Fruit fly (Drosophila melanogaster) whole organism, embryonic: ENCODE data around the gene CG8952.

Experiments
- Ada2b ChIP-seq: fragments of 200-800 bp; sonication (Bioruptor generic); IDR thresholded peaks from 2 replicates; pipeline ENCODE4 v1.3.6; 2022; ENCODE audit warnings: missing biosample characterization, missing genetic modification characterization
- Antp ChIP-seq: fragments of 200-800 bp; sonication (Bioruptor generic); optimal IDR thresholded peaks from 3 replicates; lab custom pipeline; 2016; ENCODE audit warnings: missing biosample characterization, missing genetic modification characterization
- CG1233 ChIP-seq: fragments of 200-800 bp; sonication (Bioruptor generic); optimal IDR thresholded peaks from 4 replicates; lab custom pipeline; 2018; ENCODE audit warnings: missing biosample characterization, mild to moderate bottlenecking, missing genetic modification characterization
- CG12942 ChIP-seq: fragments of 200-800 bp; sonication (Bioruptor generic); optimal IDR thresholded peaks from 3 replicates; lab custom pipeline; 2016; ENCODE audit warnings: missing biosample characterization, missing genetic modification characterization
- CG14860 ChIP-seq: fragments of 200-800 bp; sonication (Bioruptor generic); IDR thresholded peaks from 3 replicates; pipeline ENCODE4 v1.3.6; 2022; ENCODE audit warnings: missing biosample characterization, missing genetic modification characterization; ENCODE audit not compliant: partially characterized antibody
- CG1832 ChIP-seq: fragments of 200-800 bp; sonication (Bioruptor generic); optimal IDR thresholded peaks from 2 replicates; lab custom pipeline; 2017; ENCODE audit warnings: missing biosample characterization, mild to moderate bottlenecking, missing genetic modification characterization, inconsistent platforms
- CG2129 ChIP-seq: fragments of 200-800 bp; sonication (Bioruptor generic); IDR thresholded peaks from 2 replicates; pipeline ENCODE4 v1.3.6; 2022; ENCODE audit warnings: missing biosample characterization, missing genetic modification characterization; ENCODE audit not compliant: partially characterized antibody
- CG2678 ChIP-seq: fragments of 200-800 bp; sonication (Bioruptor generic); optimal IDR thresholded peaks from 3 replicates; lab custom pipeline; 2019; ENCODE audit warnings: missing biosample characterization, mild to moderate bottlenecking, missing genetic modification characterization, moderate library complexity
- CG30020 ChIP-seq: fragments of 200-800 bp; optimal IDR thresholded peaks from 2 replicates; lab custom pipeline; 2019; ENCODE audit warnings: missing biosample characterization, mild to moderate bottlenecking, missing genetic modification characterization, moderate library complexity
- CG30403 ChIP-seq: fragments of 200-800 bp; sonication (Bioruptor generic); optimal IDR thresholded peaks from 3 replicates; lab custom pipeline; 2016; ENCODE audit warnings: missing biosample characterization, missing genetic modification characterization
- CG3065 ChIP-seq: fragments of 200-800 bp; sonication (Bioruptor generic); optimal IDR thresholded peaks from 2 replicates; lab custom pipeline; 2016; ENCODE audit warnings: missing biosample characterization, missing genetic modification characterization
- CG31365 ChIP-seq: fragments of 200-800 bp; sonication (Bioruptor generic); optimal IDR thresholded peaks from 2 replicates; lab custom pipeline; 2018; ENCODE audit warnings: missing biosample characterization, mild to moderate bottlenecking, missing genetic modification characterization
- CG32767 ChIP-seq: fragments of 200-800 bp; sonication (Bioruptor generic); IDR thresholded peaks from 2 replicates; pipeline ENCODE4 v1.3.6; 2022; ENCODE audit warnings: missing biosample characterization, missing genetic modification characterization
- CG4424 ChIP-seq: fragments of 200-800 bp; sonication (Bioruptor generic); optimal IDR thresholded peaks from 3 replicates; lab custom pipeline; 2016; ENCODE audit warnings: missing biosample characterization, missing genetic modification characterization
- CG4617 ChIP-seq: fragments of 200-800 bp; sonication (Bioruptor generic); optimal IDR thresholded peaks from 3 replicates; lab custom pipeline; 2016; ENCODE audit warnings: missing biosample characterization, missing genetic modification characterization, borderline replicate concordance
- CG6654 ChIP-seq: fragments of 200-800 bp; sonication (Bioruptor generic); optimal IDR thresholded peaks from 2 replicates; lab custom pipeline; 2017; ENCODE audit warnings: missing biosample characterization, mild to moderate bottlenecking, missing genetic modification characterization
- CG6765 ChIP-seq: fragments of 200-800 bp; sonication (Bioruptor generic); optimal IDR thresholded peaks from 3 replicates; lab custom pipeline; 2017; ENCODE audit warnings: missing biosample characterization, mild to moderate bottlenecking, missing genetic modification characterization
- CG6813 ChIP-seq: fragments of 200-800 bp; sonication (Bioruptor generic); optimal IDR thresholded peaks from 2 replicates; lab custom pipeline; 2017; ENCODE audit warnings: missing biosample characterization, missing genetic modification characterization, mild to moderate bottlenecking, moderate library complexity, missing genetic modification reagents
- CG6854 ChIP-seq: fragments of 200-800 bp; sonication (Bioruptor generic); optimal IDR thresholded peaks from 3 replicates; lab custom pipeline; 2017; ENCODE audit warnings: missing biosample characterization, mild to moderate bottlenecking, missing genetic modification characterization
- CG7963 ChIP-seq: fragments of 200-800 bp; sonication (Bioruptor generic); IDR thresholded peaks from 3 replicates; pipeline ENCODE4 v1.3.6; 2022; ENCODE audit warnings: missing biosample characterization, missing genetic modification characterization; ENCODE audit not compliant: partially characterized antibody
- CG8478 ChIP-seq: fragments of >200 bp; optimal IDR thresholded peaks from 2 replicates; lab custom pipeline; 2018
- CG9727 ChIP-seq: fragments of 200-800 bp; sonication (Bioruptor generic); optimal IDR thresholded peaks from 3 replicates; lab custom pipeline; 2017; ENCODE audit warnings: missing biosample characterization, mild to moderate bottlenecking, missing genetic modification characterization
- Elba2 ChIP-seq: fragments of 200-800 bp; sonication (Bioruptor generic); optimal IDR thresholded peaks from 3 replicates; lab custom pipeline; 2016; ENCODE audit warnings: missing biosample characterization, missing genetic modification characterization
- Fer2 ChIP-seq: fragments of 200-800 bp; sonication (Bioruptor generic); optimal IDR thresholded peaks from 2 replicates; lab custom pipeline; 2018; ENCODE audit warnings: missing biosample characterization, mild to moderate bottlenecking, missing genetic modification characterization, moderate library complexity
- HLH3B ChIP-seq: fragments of 200-800 bp; sonication (Bioruptor generic); IDR thresholded peaks from 2 replicates; pipeline ENCODE4 v1.3.6; 2022; ENCODE audit warnings: missing biosample characterization, missing genetic modification characterization
- Myb ChIP-seq: fragments of 200-800 bp; sonication (Bioruptor generic); optimal IDR thresholded peaks from 2 replicates; lab custom pipeline; 2016; ENCODE audit warnings: missing biosample characterization, missing genetic modification characterization
- NC2β ChIP-seq: fragments of 200-800 bp; sonication (Bioruptor generic); optimal IDR thresholded peaks from 2 replicates; lab custom pipeline; 2016; ENCODE audit warnings: missing biosample characterization, missing genetic modification characterization
- NfI ChIP-seq: fragments of 200-800 bp; sonication (Bioruptor generic); optimal IDR thresholded peaks from 3 replicates; lab custom pipeline; 2018; ENCODE audit warnings: missing biosample characterization, mild to moderate bottlenecking, missing genetic modification characterization, moderate library complexity
- Spps ChIP-seq: fragments of 200-800 bp; sonication (Bioruptor generic); optimal IDR thresholded peaks from 2 replicates; lab custom pipeline; 2018; ENCODE audit warnings: missing biosample characterization, mild to moderate bottlenecking, missing genetic modification characterization
- Stat92E ChIP-seq, 3 experiments: fragments of >200 bp in 2 of 3; fragments of 200-800 bp in 1 of 3; sonication (Bioruptor generic) in 1 of 3; optimal IDR thresholded peaks; 2 replicates each; lab custom pipeline; 2017 to 2019; ENCODE audit warnings: missing biosample characterization in 3 of 3, missing genetic modification characterization in 3 of 3, mild to moderate bottlenecking in 1 of 3, moderate library complexity in 1 of 3
- aop ChIP-seq: fragments of 200-800 bp; sonication (Bioruptor generic); IDR thresholded peaks from 2 replicates; pipeline ENCODE4 v1.3.6; 2022; ENCODE audit warnings: missing biosample characterization, missing genetic modification characterization
- cg ChIP-seq: fragments of 200-800 bp; sonication (Bioruptor generic); optimal IDR thresholded peaks from 3 replicates; lab custom pipeline; 2019; ENCODE audit warnings: missing biosample characterization, mild to moderate bottlenecking, missing genetic modification characterization, moderate library complexity
- crc ChIP-seq: fragments of 200-800 bp; sonication (Bioruptor generic); optimal IDR thresholded peaks from 2 replicates; lab custom pipeline; 2016; ENCODE audit warnings: missing biosample characterization, missing genetic modification characterization
- dysf ChIP-seq: fragments of 200-800 bp; sonication (Bioruptor generic); IDR thresholded peaks from 3 replicates; pipeline ENCODE4 v1.3.6; 2022; ENCODE audit warnings: missing biosample characterization, missing genetic modification characterization
- eyg ChIP-seq: fragments of 200-800 bp; sonication (Bioruptor generic); optimal IDR thresholded peaks from 3 replicates; lab custom pipeline; 2016; ENCODE audit warnings: missing biosample characterization, missing genetic modification characterization
- fd64A ChIP-seq: fragments of 200-800 bp; sonication (Bioruptor generic); optimal IDR thresholded peaks from 3 replicates; lab custom pipeline; 2018; ENCODE audit warnings: missing biosample characterization, mild to moderate bottlenecking, missing genetic modification characterization
- grn ChIP-seq: fragments of 200-800 bp; sonication (Bioruptor generic); optimal IDR thresholded peaks from 3 replicates; lab custom pipeline; 2017; ENCODE audit warnings: missing biosample characterization, missing genetic modification characterization
- ken ChIP-seq: fragments of 200-800 bp; sonication (Bioruptor generic); IDR thresholded peaks from 3 replicates; pipeline ENCODE4 v1.3.6; 2022; ENCODE audit warnings: missing biosample characterization, missing genetic modification characterization
- kni ChIP-seq: fragments of 200-800 bp; sonication (Bioruptor generic); optimal IDR thresholded peaks from 3 replicates; lab custom pipeline; 2017; ENCODE audit warnings: mild to moderate bottlenecking, missing biosample characterization, missing genetic modification reagents, missing genetic modification characterization
- lov ChIP-seq, 2 experiments: fragments of 200-800 bp in 1 of 2; fragments of >200 bp in 1 of 2; sonication (Bioruptor generic) in 1 of 2; IDR thresholded peaks in 1 of 2; optimal IDR thresholded peaks in 1 of 2; 2 replicates in 1 of 2; 3 replicates in 1 of 2; pipeline versions ENCODE4 v1.3.6 to Lab custom; 2017 to 2022; ENCODE audit warnings: missing biosample characterization in 1 of 2, missing genetic modification characterization in 1 of 2
- nom ChIP-seq: fragments of 200-800 bp; sonication (Bioruptor generic); optimal IDR thresholded peaks from 2 replicates; lab custom pipeline; 2017; ENCODE audit warnings: missing biosample characterization, missing genetic modification characterization, mild to moderate bottlenecking, moderate library complexity, missing genetic modification reagents
- pzg ChIP-seq: fragments of 200-800 bp; sonication (Bioruptor generic); optimal IDR thresholded peaks from 3 replicates; lab custom pipeline; 2018; ENCODE audit warnings: missing biosample characterization, mild to moderate bottlenecking, missing genetic modification characterization, moderate library complexity
- row ChIP-seq: fragments of 200-800 bp; sonication (Bioruptor generic); IDR thresholded peaks from 3 replicates; pipeline ENCODE4 v1.3.6; 2022; ENCODE audit warnings: missing biosample characterization, missing genetic modification characterization
- sob ChIP-seq: fragments of 200-800 bp; sonication (Bioruptor generic); IDR thresholded peaks from 2 replicates; pipeline ENCODE4 v1.3.6; 2022; ENCODE audit warnings: missing biosample characterization, missing genetic modification characterization
- sr ChIP-seq: fragments of 200-800 bp; sonication (Bioruptor generic); IDR thresholded peaks from 3 replicates; pipeline ENCODE4 v1.3.6; 2022; ENCODE audit warnings: missing biosample characterization, missing genetic modification characterization
- stc ChIP-seq: fragments of 200-800 bp; sonication (Bioruptor generic); IDR thresholded peaks from 2 replicates; pipeline ENCODE4 v1.3.6; 2022; ENCODE audit warnings: missing biosample characterization, missing genetic modification characterization
- tio ChIP-seq: fragments of 200-800 bp; sonication (Bioruptor generic); optimal IDR thresholded peaks from 2 replicates; lab custom pipeline; 2017; ENCODE audit warnings: missing biosample characterization, missing genetic modification characterization, inconsistent platforms
- trh ChIP-seq: fragments of 200-800 bp; sonication (Bioruptor generic); optimal IDR thresholded peaks from 2 replicates; lab custom pipeline; 2016; ENCODE audit warnings: missing biosample characterization, missing genetic modification characterization

CG8952 gene

DNA sequence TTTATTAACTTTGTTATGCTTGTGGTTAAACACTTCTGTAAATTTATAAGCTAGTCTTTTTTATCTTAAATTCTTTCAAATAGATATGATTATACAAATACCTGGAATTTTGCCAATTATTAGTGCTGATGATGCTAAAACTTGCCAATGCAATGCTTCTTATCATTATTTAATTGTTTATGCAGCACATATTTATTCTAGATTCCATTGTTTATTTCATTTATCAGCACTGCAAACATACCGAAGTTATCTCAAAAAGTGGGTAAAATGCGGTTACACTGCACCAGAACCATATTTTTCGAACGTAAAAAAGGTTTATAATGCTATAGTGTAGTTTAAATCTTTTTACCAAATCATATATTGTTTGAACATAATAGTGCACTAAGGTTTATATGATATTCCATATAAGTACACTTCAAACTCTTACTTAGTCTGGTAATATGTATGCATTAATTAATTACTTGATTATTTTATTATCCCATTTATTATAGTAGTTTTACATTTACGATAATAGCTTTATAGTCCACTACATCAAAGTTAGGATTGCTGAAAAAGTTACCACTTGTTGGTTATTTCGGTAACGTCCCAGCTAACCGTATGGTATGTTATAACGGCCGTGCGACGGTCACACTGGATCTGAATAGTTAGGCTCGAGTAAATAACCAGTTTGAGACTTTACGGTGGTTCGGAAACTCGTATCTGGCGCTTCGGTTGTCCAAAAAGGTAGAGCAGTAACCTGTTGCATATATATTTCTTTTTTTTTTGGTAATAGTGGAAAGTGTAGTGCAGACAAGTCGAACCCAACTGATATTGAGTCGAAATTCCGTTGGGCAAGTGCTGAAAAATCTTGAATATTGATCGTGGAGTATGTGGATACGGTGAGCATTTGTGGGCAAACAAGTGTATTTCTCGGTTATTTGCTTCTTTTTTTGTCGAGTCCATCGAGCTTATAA, 22.3 kb upstream of the CG8952 start, which contains the start of gene Rhp (continued):
- peak; percentile 19 for TF ChIP-seq Myb (GFP tag; lab: Kevin White, UChicago)
- TF ChIP-seq CG4424 (GFP tag; lab: Kevin White, UChicago): peak; percentile 5
- no peak for TF ChIP-seq tio (GFP tag; lab: Kevin White, UChicago)
- TF ChIP-seq CG6813 (GFP tag; lab: Kevin White, UChicago): peak; percentile 75
- no peak for TF ChIP-seq trh (GFP tag; lab: Kevin White, UChicago)
- TF ChIP-seq lov (optimal IDR thresholded peaks at IDR 0.05; lab: Kevin White, UChicago): no peak
- no peak for TF ChIP-seq lov (GFP tag; IDR thresholded peaks at IDR 0.05; lab: Robert Waterston, UW)
- TF ChIP-seq Spps (tag; lab: Kevin White, UChicago): no peak
- TF ChIP-seq NC2β: no peak
- peak; percentile 37 for TF ChIP-seq pzg (GFP tag; lab: Kevin White, UChicago)
- peak; percentile 90 for TF ChIP-seq nom (GFP tag; lab: Kevin White, UChicago)
- TF ChIP-seq HLH3B (GFP tag; lab: Robert Waterston, UW): no peak
- no peak for TF ChIP-seq CG7963
- TF ChIP-seq CG6654 (GFP tag; lab: Kevin White, UChicago): no peak
- no peak for TF ChIP-seq CG30403 (GFP tag; lab: Kevin White, UChicago)
- no peak for TF ChIP-seq Antp
- TF ChIP-seq CG30020 (tag; lab: Kevin White, UChicago): no peak
- TF ChIP-seq CG6765 (GFP tag; lab: Kevin White, UChicago): no peak
- no peak for TF ChIP-seq aop (GFP tag; lab: Robert Waterston, UW)
- TF ChIP-seq grn (GFP tag; lab: Kevin White, UChicago): no peak
- no peak for TF ChIP-seq stc (GFP tag; lab: Robert Waterston, UW)
- TF ChIP-seq Stat92E (GFP tag; optimal IDR thresholded peaks at IDR 0.05; lab: Kevin White, UChicago): no peak
- TF ChIP-seq Fer2: peak; percentile 35
- TF ChIP-seq CG8478 (lab: Kevin White, UChicago): no peak
- TF ChIP-seq kni: peak; percentile 17
- TF ChIP-seq CG32767: no peak
- TF ChIP-seq fd64A (GFP tag; lab: Kevin White, UChicago): peak; percentile 35
- TF ChIP-seq ken: no peak
- no peak for TF ChIP-seq CG6854 (GFP tag; lab: Kevin White, UChicago)
- TF ChIP-seq CG4617 (GFP tag; lab: Kevin White, UChicago): no peak
- no peak for TF ChIP-seq eyg (GFP tag; lab: Kevin White, UChicago)
- no peak for TF ChIP-seq Elba2 (GFP tag; lab: Kevin White, UChicago)
- TF ChIP-seq CG12942 (GFP tag; lab: Kevin White, UChicago): no peak
- TF ChIP-seq CG9727 (GFP tag; lab: Kevin White, UChicago): peak; percentile 36
- TF ChIP-seq CG2678 (tag; lab: Kevin White, UChicago): no peak
- TF ChIP-seq cg: no peak
- TF ChIP-seq CG1233: peak; percentile 47
- TF ChIP-seq CG1832 (GFP tag; lab: Kevin White, UChicago): no peak
- peak; percentile 32; the same call in 2 of the 3 replicates for TF ChIP-seq row (GFP tag; lab: Robert Waterston, UW)
- no peak for TF ChIP-seq CG3065 (GFP tag; lab: Kevin White, UChicago)
- peak; percentile 49 for TF ChIP-seq CG31365 (tag; lab: Kevin White, UChicago)
- TF ChIP-seq CG14860 (GFP tag; lab: Robert Waterston, UW): no peak
- TF ChIP-seq NfI (GFP tag; lab: Kevin White, UChicago): peak; percentile 0
- no peak for TF ChIP-seq Ada2b
- no peak for TF ChIP-seq crc (GFP tag; lab: Kevin White, UChicago)
- no peak for TF ChIP-seq sob (GFP tag; lab: Robert Waterston, UW)
- TF ChIP-seq sr (GFP tag; lab: Robert Waterston, UW): no peak
- TF ChIP-seq CG2129 (GFP tag; lab: Robert Waterston, UW): no peak
- no peak for TF ChIP-seq dysf (GFP tag; lab: Robert Waterston, UW)
